Fruit fly (Drosophila melanogaster): ENCODE results near the gene CG12256.

The CG12256 gene

DNA sequence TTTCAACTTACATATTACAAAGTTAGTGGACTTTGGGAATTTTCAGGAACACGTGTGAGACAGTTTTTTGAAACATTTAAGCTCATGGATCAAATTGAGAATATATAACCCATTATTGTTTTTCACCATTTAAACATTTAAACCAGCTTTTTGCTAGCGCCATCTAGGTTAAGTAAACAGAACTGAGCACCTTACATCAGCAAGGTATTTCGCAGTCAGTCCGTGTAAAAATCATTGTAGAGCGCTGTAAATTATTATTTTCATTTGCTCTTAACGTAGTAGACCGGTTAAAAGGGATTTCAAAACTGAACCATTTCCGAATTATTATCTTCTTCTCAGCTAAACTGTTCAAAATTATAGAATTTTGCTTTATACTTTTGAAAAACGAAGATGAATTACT, 4.0 kb downstream of the CG12256 start, which contains the start of gene Rsbp15:
Gene Rsbp15 (plus strand): TSS at position 295 of the 400 bp plus-strand sequence.
- no peak for TF ChIP-seq CG13204 (GFP tag; optimal IDR thresholded peaks at IDR 0.05)
- no peak for TF ChIP-seq gl (tag; optimal IDR thresholded peaks at IDR 0.05)
- TF ChIP-seq CG17806 (tag; optimal IDR thresholded peaks at IDR 0.05) = no peak
- TF ChIP-seq CG32121 (GFP tag; IDR thresholded peaks at IDR 0.05) = no peak
- no peak for TF ChIP-seq CG34367 (tag; optimal IDR thresholded peaks at IDR 0.05)
- no peak; the same call in 2 of the 3 replicates for TF ChIP-seq CG4496 (GFP tag; IDR thresholded peaks at IDR 0.05)

DNA sequence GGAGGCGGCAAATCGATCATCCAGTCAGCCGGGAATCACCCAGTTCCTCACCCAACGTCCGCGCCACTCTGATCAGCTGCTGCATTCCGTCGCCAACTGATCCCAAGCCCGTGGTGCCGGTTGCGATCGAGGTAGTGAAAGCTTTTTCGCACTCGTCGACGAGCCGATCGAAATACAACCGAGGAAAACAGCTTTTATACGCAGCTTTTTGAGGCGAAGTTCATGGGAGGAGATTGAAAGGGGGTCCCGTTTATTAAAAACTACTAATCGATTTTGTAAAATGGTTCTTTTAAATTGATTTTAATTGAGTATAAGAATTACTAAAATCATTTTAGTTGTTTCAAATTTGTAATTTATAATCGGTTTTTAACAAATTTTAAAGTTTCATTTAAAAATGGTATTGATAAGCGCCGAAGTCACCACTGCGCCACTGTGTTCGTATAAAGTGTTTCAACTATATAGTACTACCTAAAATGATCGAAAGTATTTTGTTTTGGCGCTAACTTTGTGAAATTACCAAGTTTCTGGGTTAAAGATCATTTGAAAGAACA, 4.7 kb downstream of the CG12256 start, which contains the start of gene CG4860:
Gene CG4860 (minus strand): TSS at position 99 of the 551 bp plus-strand sequence.
- peak; percentile 91 for TF ChIP-seq Pif1A (GFP tag; optimal IDR thresholded peaks at IDR 0.05)
- TF ChIP-seq CG32121 (GFP tag; IDR thresholded peaks at IDR 0.05) = peak; percentile 94
- peak; percentile 24 for TF ChIP-seq gl (tag; optimal IDR thresholded peaks at IDR 0.05)
- peak; percentile 74 for TF ChIP-seq CG15710 (tag; optimal IDR thresholded peaks at IDR 0.05)
- TF ChIP-seq EcR (GFP tag; optimal IDR thresholded peaks at IDR 0.05) = no peak
- peak; percentile 83 for TF ChIP-seq CG8301 (tag; optimal IDR thresholded peaks at IDR 0.05)
- TF ChIP-seq CG12605 (GFP tag; IDR thresholded peaks at IDR 0.05) = peak; percentile 88
- peak; percentile 91 for TF ChIP-seq CG4496 (GFP tag; IDR thresholded peaks at IDR 0.05)
- TF ChIP-seq CG8159 (tag; optimal IDR thresholded peaks at IDR 0.05) = peak; percentile 80
- peak; percentile 81 for TF ChIP-seq CG17806 (tag; optimal IDR thresholded peaks at IDR 0.05)
- TF ChIP-seq CG10348 (GFP tag; IDR thresholded peaks at IDR 0.05) = 0 out of 2 replicates have a peak, but pooled peaks have one; percentile 48
- peak; percentile 86 for TF ChIP-seq fd96Ca (GFP tag; IDR thresholded peaks at IDR 0.05)
- no peak for TF ChIP-seq CG13204 (GFP tag; optimal IDR thresholded peaks at IDR 0.05)
- no peak for TF ChIP-seq Snoo (tag; optimal IDR thresholded peaks at IDR 0.05)
- TF ChIP-seq CG9948 (tag; optimal IDR thresholded peaks at IDR 0.05) = peak; percentile 75
- TF ChIP-seq rn (GFP tag; IDR thresholded peaks at IDR 0.05) = peak; percentile 63
- TF ChIP-seq D1 (tag; optimal IDR thresholded peaks at IDR 0.05) = peak; percentile 19
- peak; percentile 80 for TF ChIP-seq Pif1B (GFP tag; optimal IDR thresholded peaks at IDR 0.05)
- TF ChIP-seq CG14655 (GFP tag; optimal IDR thresholded peaks at IDR 0.05) = peak; percentile 82
- TF ChIP-seq CG34367 (tag; optimal IDR thresholded peaks at IDR 0.05) = peak; percentile 70
- peak; percentile 93 for TF ChIP-seq Ets98B (GFP tag; IDR thresholded peaks at IDR 0.05)

DNA sequence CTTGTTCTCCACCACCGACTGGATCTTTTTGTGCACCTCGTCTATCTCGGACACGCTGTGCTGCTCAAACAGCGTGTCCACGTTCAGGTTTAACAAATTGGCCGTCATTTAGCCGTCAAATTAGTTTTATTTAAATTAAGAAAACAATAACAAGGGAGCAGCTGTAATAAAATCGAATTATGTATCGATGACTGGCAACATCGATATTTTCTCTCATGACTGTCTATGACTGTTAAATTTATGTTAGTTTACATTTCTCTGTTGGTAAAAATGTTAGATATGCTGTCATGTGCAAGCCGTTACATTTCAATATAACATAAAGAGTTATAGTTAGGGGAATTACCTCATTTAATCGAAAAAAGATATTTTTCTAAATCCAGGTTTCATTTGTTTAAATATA, 6.6 kb downstream of the CG12256 start, which contains the start of gene Cog1:
Gene Cog1 (minus strand): TSS at position 190 of the 400 bp plus-strand sequence.
- TF ChIP-seq Pif1A (GFP tag; optimal IDR thresholded peaks at IDR 0.05) (no peak), CG12605 (GFP tag; IDR thresholded peaks at IDR 0.05) (no peak), CG8159 (tag; optimal IDR thresholded peaks at IDR 0.05) (no peak)

DNA sequence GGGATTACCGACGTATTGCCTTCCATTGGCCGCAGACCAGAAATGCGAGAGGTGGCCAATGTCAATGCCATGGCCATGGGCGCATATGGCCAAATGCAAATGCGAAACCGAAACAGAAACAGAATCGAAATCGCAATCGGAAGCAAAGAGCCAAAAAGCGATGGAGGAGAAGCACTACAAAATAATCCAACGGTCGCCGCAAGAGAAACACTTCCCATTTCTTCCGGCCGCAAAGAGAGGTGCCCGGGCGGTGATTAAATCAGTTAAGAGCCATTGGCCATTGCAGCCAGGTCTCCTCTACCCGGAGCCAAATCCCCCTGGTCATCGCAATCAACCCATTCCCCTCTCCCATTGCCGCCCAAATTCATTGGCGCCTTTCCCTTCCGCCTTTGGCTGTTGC, 11.9 kb downstream of the CG12256 start, which contains the start of gene CG14742:
Gene CG14742 (plus strand): TSS at position 301 of the 400 bp plus-strand sequence.
- no peak for TF ChIP-seq Pif1B (GFP tag; optimal IDR thresholded peaks at IDR 0.05)
- TF ChIP-seq Ets98B (GFP tag; IDR thresholded peaks at IDR 0.05) = no peak
- TF ChIP-seq CG10348 (GFP tag; IDR thresholded peaks at IDR 0.05) = no peak
- TF ChIP-seq D1 (tag; optimal IDR thresholded peaks at IDR 0.05) = no peak
- TF ChIP-seq CG17806 (tag; optimal IDR thresholded peaks at IDR 0.05) = no peak
- no peak for TF ChIP-seq CG12605 (GFP tag; IDR thresholded peaks at IDR 0.05)
- no peak for TF ChIP-seq CG8301 (tag; optimal IDR thresholded peaks at IDR 0.05)
- TF ChIP-seq CG32121 (GFP tag; IDR thresholded peaks at IDR 0.05) = no peak
- TF ChIP-seq rn (GFP tag; IDR thresholded peaks at IDR 0.05) = no peak
- TF ChIP-seq fd96Ca (GFP tag; IDR thresholded peaks at IDR 0.05) = no peak
- no peak for TF ChIP-seq CG14655 (GFP tag; optimal IDR thresholded peaks at IDR 0.05)
- no peak for TF ChIP-seq EcR (GFP tag; optimal IDR thresholded peaks at IDR 0.05)
- no peak for TF ChIP-seq gl (tag; optimal IDR thresholded peaks at IDR 0.05)

DNA sequence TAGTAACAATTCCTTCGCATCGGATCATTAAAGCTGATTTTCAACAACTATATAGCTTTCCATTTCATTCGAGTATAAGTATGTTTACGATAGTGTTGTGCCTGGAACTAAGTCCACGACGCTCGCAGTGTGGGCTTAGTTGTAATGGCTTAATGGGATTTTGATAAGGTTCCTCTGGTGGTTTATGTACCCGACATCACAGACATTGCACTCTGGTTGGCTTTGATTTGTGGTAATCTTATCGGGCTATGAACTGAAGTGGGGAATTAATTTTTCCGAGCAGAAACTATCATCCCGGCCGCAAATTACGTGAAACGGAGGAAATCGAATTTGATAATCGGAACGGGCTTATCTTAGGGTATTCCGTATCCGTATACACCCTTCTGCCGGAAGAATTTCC, 14.6 kb downstream of the CG12256 start:
- no peak for TF ChIP-seq EcR (GFP tag; optimal IDR thresholded peaks at IDR 0.05)
- TF ChIP-seq CG13204 (GFP tag; optimal IDR thresholded peaks at IDR 0.05) = no peak
- no peak for TF ChIP-seq CG32121 (GFP tag; IDR thresholded peaks at IDR 0.05)
- no peak for TF ChIP-seq CG4496 (GFP tag; IDR thresholded peaks at IDR 0.05)
- TF ChIP-seq D1 (tag; optimal IDR thresholded peaks at IDR 0.05) = no peak
- no peak for TF ChIP-seq Snoo (tag; optimal IDR thresholded peaks at IDR 0.05)
- TF ChIP-seq CG8159 (tag; optimal IDR thresholded peaks at IDR 0.05) = no peak
- no peak for TF ChIP-seq CG34367 (tag; optimal IDR thresholded peaks at IDR 0.05)
- no peak for TF ChIP-seq CG14655 (GFP tag; optimal IDR thresholded peaks at IDR 0.05)
- no peak for TF ChIP-seq CG10348 (GFP tag; IDR thresholded peaks at IDR 0.05)
- no peak for TF ChIP-seq CG15710 (tag; optimal IDR thresholded peaks at IDR 0.05)
- no peak for TF ChIP-seq fd96Ca (GFP tag; IDR thresholded peaks at IDR 0.05)
- no peak for TF ChIP-seq CG12605 (GFP tag; IDR thresholded peaks at IDR 0.05)
- no peak for TF ChIP-seq CG8301 (tag; optimal IDR thresholded peaks at IDR 0.05)
- no peak for TF ChIP-seq CG9948 (tag; optimal IDR thresholded peaks at IDR 0.05)
- no peak for TF ChIP-seq Ets98B (GFP tag; IDR thresholded peaks at IDR 0.05)
- TF ChIP-seq Pif1A (GFP tag; optimal IDR thresholded peaks at IDR 0.05) = no peak
- TF ChIP-seq rn (GFP tag; IDR thresholded peaks at IDR 0.05) = no peak
- no peak for TF ChIP-seq gl (tag; optimal IDR thresholded peaks at IDR 0.05)

DNA sequence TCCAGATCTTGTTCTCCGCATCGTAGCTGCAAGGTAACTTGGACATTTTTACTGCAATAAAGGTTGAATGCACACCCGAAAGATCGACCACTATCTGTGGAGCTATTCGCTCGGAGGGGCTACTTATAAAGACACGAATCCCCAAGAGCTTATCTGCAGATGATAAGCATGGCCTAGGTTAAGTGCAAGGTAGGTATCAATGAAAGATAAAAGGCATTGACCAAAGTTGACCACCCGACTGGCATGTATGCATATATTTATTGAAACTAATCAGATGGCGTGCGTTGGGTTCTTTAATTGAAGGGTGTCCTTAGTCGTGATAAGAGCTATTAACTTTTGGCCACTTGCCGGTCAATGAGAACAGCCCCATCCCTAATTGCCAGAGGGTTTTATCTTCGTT, 15.9 kb downstream of the CG12256 start, which contains the start of gene CG4830:
Gene CG4830 (minus strand): TSS at position 101 of the 400 bp plus-strand sequence.
- no peak for TF ChIP-seq fd96Ca (GFP tag; IDR thresholded peaks at IDR 0.05)
- TF ChIP-seq CG15710 (tag; optimal IDR thresholded peaks at IDR 0.05) = no peak
- no peak for TF ChIP-seq CG8159 (tag; optimal IDR thresholded peaks at IDR 0.05)
- no peak for TF ChIP-seq CG8301 (tag; optimal IDR thresholded peaks at IDR 0.05)
- no peak for TF ChIP-seq Pif1A (GFP tag; optimal IDR thresholded peaks at IDR 0.05)
- TF ChIP-seq gl (tag; optimal IDR thresholded peaks at IDR 0.05) = no peak
- TF ChIP-seq CG14655 (GFP tag; optimal IDR thresholded peaks at IDR 0.05) = no peak
- TF ChIP-seq CG13204 (GFP tag; optimal IDR thresholded peaks at IDR 0.05) = no peak
- no peak for TF ChIP-seq CG17806 (tag; optimal IDR thresholded peaks at IDR 0.05)
- no peak for TF ChIP-seq EcR (GFP tag; optimal IDR thresholded peaks at IDR 0.05)
- no peak for TF ChIP-seq CG4496 (GFP tag; IDR thresholded peaks at IDR 0.05)
- no peak for TF ChIP-seq rn (GFP tag; IDR thresholded peaks at IDR 0.05)
- no peak for TF ChIP-seq Pif1B (GFP tag; optimal IDR thresholded peaks at IDR 0.05)
- TF ChIP-seq Snoo (tag; optimal IDR thresholded peaks at IDR 0.05) = no peak
- no peak for TF ChIP-seq CG32121 (GFP tag; IDR thresholded peaks at IDR 0.05)
- no peak for TF ChIP-seq Ets98B (GFP tag; IDR thresholded peaks at IDR 0.05)
- TF ChIP-seq D1 (tag; optimal IDR thresholded peaks at IDR 0.05) = no peak
- no peak for TF ChIP-seq CG9948 (tag; optimal IDR thresholded peaks at IDR 0.05)
- no peak for TF ChIP-seq CG34367 (tag; optimal IDR thresholded peaks at IDR 0.05)

Data from whole organism, pupa.